Worm (Caenorhabditis elegans) whole organism, L4 larva: Measurements from ENCODE around the gene srsx-6.
A peak's percentile ranks its signal among the peaks of the same experiment; 100 is the strongest.

Experiments
- F26F4.8 ChIP-seq: fragments of 200-800 bp; sonication (Bioruptor generic); conservative IDR thresholded peaks from 2 replicates; pipeline ENCODE4 v1.3.6; 2022; ENCODE audit warnings: missing genetic modification characterization, missing compliant biosample characterization
- F44E2.7 ChIP-seq: fragments of 200-800 bp; sonication (Bioruptor generic); IDR thresholded peaks from 2 replicates; pipeline ENCODE4 v2.1.2; 2022; ENCODE audit warnings: missing genetic modification characterization, missing compliant biosample characterization
- T20F7.1 ChIP-seq: fragments of 200-800 bp; sonication (Bioruptor generic); optimal IDR thresholded peaks from 2 replicates; lab custom pipeline; 2018; ENCODE audit warnings: mild to moderate bottlenecking, missing genetic modification characterization, missing compliant biosample characterization
- Y5F2A.4 ChIP-seq: fragments of 200-800 bp; sonication (Bioruptor generic); optimal IDR thresholded peaks from 2 replicates; lab custom pipeline; 2018; ENCODE audit warnings: mild to moderate bottlenecking, missing genetic modification characterization, missing compliant biosample characterization
- Y75B8A.6 ChIP-seq: fragments of 200-800 bp; sonication (Bioruptor generic); IDR thresholded peaks from 2 replicates; pipeline ENCODE4 v1.3.6; 2022; ENCODE audit warnings: missing genetic modification reagents, missing genetic modification characterization, missing compliant biosample characterization
- ZK546.5 ChIP-seq, 2 experiments: sonication (generic microtip); optimal IDR thresholded peaks; 2 replicates each; lab custom pipeline; 2017; ENCODE audit warnings: missing biosample characterization in 2 of 2, missing genetic modification characterization in 2 of 2
- arid-1 ChIP-seq: fragments of 200-800 bp; sonication (Bioruptor generic); conservative IDR thresholded peaks from 2 replicates; pipeline ENCODE4 v1.3.6; 2022; ENCODE audit warnings: missing genetic modification reagents, missing genetic modification characterization, missing compliant biosample characterization
- attf-4 ChIP-seq: sonication (generic microtip); optimal IDR thresholded peaks from 3 replicates; lab custom pipeline; 2017; ENCODE audit warnings: missing biosample characterization, missing genetic modification characterization
- ceh-28 ChIP-seq: fragments of 150-350 bp; optimal IDR thresholded peaks from 2 replicates; lab custom pipeline; 2014; ENCODE audit warnings: missing biosample characterization, missing genetic modification reagents, missing genetic modification characterization
- ceh-32 ChIP-seq: sonication (generic microtip); optimal IDR thresholded peaks from 2 replicates; lab custom pipeline; 2016; ENCODE audit warnings: mild to moderate bottlenecking, missing genetic modification characterization, missing compliant biosample characterization; ENCODE audit not compliant: poor library complexity
- ces-1 ChIP-seq: fragments of 150-350 bp; sonication (generic microtip); optimal IDR thresholded peaks from 4 replicates; lab custom pipeline; 2014; ENCODE audit warnings: missing biosample characterization, missing genetic modification reagents, missing genetic modification characterization
- daf-12 ChIP-seq: fragments of 150-350 bp; optimal IDR thresholded peaks from 2 replicates; lab custom pipeline; 2014; ENCODE audit warnings: missing biosample characterization, missing genetic modification reagents, missing genetic modification characterization
- daf-16 ChIP-seq, 3 experiments: sonication (generic microtip); optimal IDR thresholded peaks; 2 replicates each; lab custom pipeline; 2016 to 2017; ENCODE audit warnings: missing genetic modification characterization in 3 of 3, missing genetic modification reagents in 3 of 3, mild to moderate bottlenecking in 2 of 3, missing compliant biosample characterization in 2 of 3, missing biosample characterization in 1 of 3, moderate library complexity in 1 of 3
- daf-19 ChIP-seq: fragments of 200-800 bp; sonication (Bioruptor generic); conservative IDR thresholded peaks from 2 replicates; pipeline ENCODE4 v1.3.6; 2022; ENCODE audit warnings: missing genetic modification characterization, missing compliant biosample characterization
- fos-1 ChIP-seq: fragments of 150-350 bp; optimal IDR thresholded peaks from 2 replicates; lab custom pipeline; 2014; ENCODE audit warnings: missing biosample characterization, missing genetic modification characterization
- hif-1 ChIP-seq, 2 experiments: sonication (generic microtip); optimal IDR thresholded peaks; 2 replicates each; lab custom pipeline; 2016 to 2017; ENCODE audit warnings: missing compliant biosample characterization in 2 of 2, missing genetic modification characterization in 2 of 2, missing genetic modification reagents in 2 of 2, missing genotype in 2 of 2, mild to moderate bottlenecking in 1 of 2
- hlh-30 ChIP-seq: sonication (generic microtip); optimal IDR thresholded peaks from 2 replicates; lab custom pipeline; 2017; ENCODE audit warnings: antibody characterized with exemption, mild to moderate bottlenecking, missing genetic modification characterization, missing compliant biosample characterization; ENCODE audit not compliant: insufficient read depth
- hmg-1.1 ChIP-seq: fragments of 200-800 bp; sonication (Bioruptor generic); IDR thresholded peaks from 2 replicates; pipeline ENCODE4 v1.3.6; 2022; ENCODE audit warnings: missing genetic modification reagents, missing genetic modification characterization, missing compliant biosample characterization
- lin-15B ChIP-seq: fragments of 150-350 bp; sonication (generic microtip); optimal IDR thresholded peaks from 3 replicates; lab custom pipeline; 2014; ENCODE audit warnings: missing biosample characterization, missing genetic modification characterization
- madf-9 ChIP-seq: fragments of 200-800 bp; sonication (Bioruptor generic); conservative IDR thresholded peaks from 2 replicates; pipeline ENCODE4 v1.3.6; 2022; ENCODE audit warnings: missing genetic modification reagents, missing genetic modification characterization, missing compliant biosample characterization
- mdl-1 ChIP-seq, 2 experiments: fragments of 150-350 bp in 1 of 2; sonication (generic microtip) in 1 of 2; optimal IDR thresholded peaks; 2 replicates each; lab custom pipeline; 2014 to 2017; ENCODE audit warnings: missing biosample characterization in 2 of 2, missing genetic modification characterization in 2 of 2
- mes-2 ChIP-seq: sonication (generic microtip); optimal IDR thresholded peaks from 2 replicates; lab custom pipeline; 2016; ENCODE audit warnings: missing genotype, mild to moderate bottlenecking, missing genetic modification characterization, missing compliant biosample characterization; ENCODE audit not compliant: poor library complexity, severe bottlenecking
- mxl-2 ChIP-seq: fragments of 200-800 bp; sonication (Bioruptor generic); conservative IDR thresholded peaks from 2 replicates; pipeline ENCODE4 v1.3.6; 2022; ENCODE audit warnings: missing genetic modification reagents, missing genetic modification characterization, missing compliant biosample characterization
- nhr-10 ChIP-seq: fragments of 150-350 bp; optimal IDR thresholded peaks from 2 replicates; lab custom pipeline; 2014; ENCODE audit warnings: missing biosample characterization, missing genetic modification characterization
- nhr-102 ChIP-seq: sonication (generic microtip); optimal IDR thresholded peaks from 2 replicates; lab custom pipeline; 2016; ENCODE audit warnings: mild to moderate bottlenecking, missing genetic modification characterization, moderate library complexity, missing compliant biosample characterization
- nhr-111 ChIP-seq: fragments of 200-800 bp; sonication (Bioruptor generic); optimal IDR thresholded peaks from 2 replicates; lab custom pipeline; 2018; ENCODE audit warnings: mild to moderate bottlenecking, missing genetic modification characterization, missing compliant biosample characterization
- nhr-237 ChIP-seq: sonication (generic microtip); optimal IDR thresholded peaks from 2 replicates; lab custom pipeline; 2017; ENCODE audit warnings: missing biosample characterization, missing genetic modification characterization
- nhr-28 ChIP-seq: fragments of 150-350 bp; optimal IDR thresholded peaks from 2 replicates; lab custom pipeline; 2014; ENCODE audit warnings: missing biosample characterization, missing genetic modification characterization
- nhr-6 ChIP-seq: fragments of 150-350 bp; optimal IDR thresholded peaks from 2 replicates; lab custom pipeline; 2014; ENCODE audit warnings: missing biosample characterization, missing genetic modification characterization
- nhr-76 ChIP-seq: fragments of 150-350 bp; optimal IDR thresholded peaks from 2 replicates; lab custom pipeline; 2014; ENCODE audit warnings: missing biosample characterization, missing genetic modification characterization
- pqm-1 ChIP-seq: sonication (generic microtip); optimal IDR thresholded peaks from 2 replicates; lab custom pipeline; 2017; ENCODE audit warnings: missing biosample characterization, missing genetic modification characterization
- set-16 ChIP-seq: fragments of 200-800 bp; sonication (Bioruptor generic); IDR thresholded peaks from 2 replicates; pipeline ENCODE4 v1.3.6; 2022; ENCODE audit warnings: missing genetic modification reagents, missing genetic modification characterization, missing compliant biosample characterization
- skn-1 ChIP-seq: fragments of 150-350 bp; optimal IDR thresholded peaks from 2 replicates; lab custom pipeline; 2014; ENCODE audit warnings: missing biosample characterization, missing genetic modification characterization
- tra-1 ChIP-seq: fragments of 200-800 bp; sonication (Bioruptor generic); IDR thresholded peaks from 2 replicates; pipeline ENCODE4 v1.3.6; 2022; ENCODE audit warnings: missing genetic modification reagents, missing genetic modification characterization, missing compliant biosample characterization
- unc-62 ChIP-seq, 3 experiments: fragments of 150-350 bp in 1 of 3; sonication (generic microtip); optimal IDR thresholded peaks in 2 of 3; peaks in 1 of 3; 1 replicate in 1 of 3; 2 replicates in 2 of 3; lab custom pipeline; 2014 to 2017; ENCODE audit warnings: missing biosample characterization in 3 of 3, missing genetic modification characterization in 3 of 3, missing genetic modification reagents in 3 of 3, missing genotype in 1 of 3
- vab-7 ChIP-seq: fragments of 200-800 bp; sonication (Bioruptor generic); IDR thresholded peaks from 2 replicates; pipeline ENCODE4 v1.3.6; 2022; ENCODE audit warnings: missing genetic modification reagents, missing genetic modification characterization, missing compliant biosample characterization
- zip-2 ChIP-seq: fragments of 150-350 bp; optimal IDR thresholded peaks from 2 replicates; lab custom pipeline; 2014; ENCODE audit warnings: missing biosample characterization, missing genetic modification characterization
- ztf-7 ChIP-seq: fragments of 150-350 bp; optimal IDR thresholded peaks from 2 replicates; lab custom pipeline; 2014; ENCODE audit warnings: missing biosample characterization, missing genetic modification characterization

The srsx-6 gene

DNA sequence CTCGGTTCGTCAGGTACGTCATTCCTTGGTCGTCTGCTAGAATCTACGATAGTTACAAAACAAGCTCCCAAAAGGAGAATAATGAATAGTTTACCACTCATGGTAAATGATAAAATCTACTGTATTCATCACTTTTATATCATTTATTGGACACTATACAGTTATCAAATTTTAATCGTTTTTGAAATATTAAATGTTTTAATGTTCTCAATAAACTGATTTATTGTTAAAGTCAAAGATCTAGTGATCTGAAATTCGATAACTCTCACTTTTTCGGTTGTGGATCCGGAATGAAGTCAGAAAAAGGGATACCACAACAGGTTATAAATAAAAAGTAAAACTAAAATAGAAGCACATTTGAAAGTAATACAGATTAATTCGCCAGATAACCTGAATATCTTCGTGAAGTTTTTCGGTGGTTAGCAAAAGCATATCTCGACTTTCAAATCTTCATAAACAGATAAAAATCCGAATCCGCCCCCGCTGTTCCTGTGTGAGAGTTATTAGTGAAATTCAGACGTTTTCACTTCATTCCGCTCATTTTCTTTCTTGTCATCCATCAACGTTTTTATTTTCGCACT lies 31.9 kb downstream of the srsx-6 start, which contains the start of the genes clec-217 and F26D11.2:
Gene clec-217 (minus strand): TSS at position 101 of the 581 bp plus-strand sequence.
Gene F26D11.2 (plus strand): TSS at position 531 of the 581 bp plus-strand sequence.
- TF ChIP-seq Y75B8A.6 (no peak), mdl-1 (tag; optimal IDR thresholded peaks at IDR 0.05; lab: Kevin White, UChicago) (no peak), pqm-1 (tag; lab: Kevin White, UChicago) (no peak), mes-2 (tag; lab: Kevin White, UChicago) (no peak), nhr-76 (tag; lab: Kevin White, UChicago) (no peak), Y5F2A.4 (GFP tag; lab: Kevin White, UChicago) (no peak), arid-1 (GFP tag; lab: Robert Waterston, UW) (no peak), nhr-28 (tag; lab: Kevin White, UChicago) (no peak), hif-1 (tag; optimal IDR thresholded peaks at IDR 0.05; lab: Kevin White, UChicago) (no peak), lin-15B (tag; lab: Kevin White, UChicago) (no peak), nhr-237 (tag; lab: Kevin White, UChicago) (no peak), daf-16 (GFP tag; optimal IDR thresholded peaks at IDR 0.05; lab: Kevin White, UChicago) (no peak), daf-16 (tag; optimal IDR thresholded peaks at IDR 0.05; lab: Kevin White, UChicago) (no peak), hlh-30 (tag; lab: Kevin White, UChicago) (no peak), fos-1 (tag; lab: Kevin White, UChicago) (no peak), ZK546.5 (tag; optimal IDR thresholded peaks at IDR 0.05; lab: Kevin White, UChicago) (no peak), ceh-28 (no peak), unc-62 (GFP tag; optimal IDR thresholded peaks at IDR 0.05 in 1 of 2; lab: Kevin White, UChicago) (no peak), unc-62 (tag; optimal IDR thresholded peaks at IDR 0.05; lab: Kevin White, UChicago) (no peak), zip-2 (tag; lab: Kevin White, UChicago) (no peak), F44E2.7 (GFP tag; lab: Robert Waterston, UW) (no peak), skn-1 (no peak)

DNA sequence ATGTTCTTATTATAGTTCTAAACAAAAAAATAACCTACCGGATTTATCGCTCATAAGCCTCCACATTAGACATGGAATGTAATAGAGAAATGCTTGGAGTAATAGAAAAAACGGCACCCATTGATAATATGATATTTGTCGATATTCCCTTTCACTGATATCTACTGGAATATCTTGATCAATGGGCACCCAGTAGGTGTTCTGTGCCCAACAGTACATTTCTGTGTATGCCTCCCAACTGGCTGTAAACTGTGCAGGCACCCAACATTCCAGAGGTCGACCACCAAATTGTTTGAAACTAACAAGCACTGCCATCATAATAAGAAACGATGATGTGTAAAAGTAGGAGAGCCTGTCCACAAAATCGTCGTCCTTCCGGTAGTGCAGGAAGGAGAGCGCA lies 37.5 kb downstream of the srsx-6 start:
- TF ChIP-seq unc-62 (GFP tag; optimal IDR thresholded peaks at IDR 0.05 in 1 of 2; lab: Kevin White, UChicago) (peak in 1 of 2 experiments; percentile 96), unc-62 (tag; optimal IDR thresholded peaks at IDR 0.05; lab: Kevin White, UChicago) (no peak), T20F7.1 (GFP tag; lab: Kevin White, UChicago) (no peak), daf-12 (tag; lab: Kevin White, UChicago) (no peak)

DNA sequence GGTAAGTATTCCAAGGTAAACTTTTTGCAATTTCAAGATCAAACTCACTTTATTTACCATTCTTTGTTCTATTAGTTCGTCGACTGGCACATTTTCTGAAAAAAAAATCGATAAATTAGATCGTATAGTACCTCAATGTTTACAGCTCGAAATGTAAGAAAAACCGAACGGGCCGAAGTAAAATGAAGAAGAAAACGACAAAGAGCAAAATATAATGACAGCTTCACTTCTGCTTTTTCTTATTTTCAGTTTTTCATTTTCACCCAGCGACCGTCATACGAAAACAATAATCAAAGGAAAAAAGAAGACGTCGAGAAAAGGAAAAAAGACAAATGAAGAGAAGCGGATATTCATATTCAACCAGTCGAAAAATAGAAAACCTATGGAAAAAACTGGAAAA lies 42.2 kb downstream of the srsx-6 start, which contains the start of gene che-7:
Gene che-7 (minus strand): TSS at position 101 of the 400 bp plus-strand sequence.
- TF ChIP-seq nhr-6 (tag; lab: Kevin White, UChicago) (no peak), tra-1 (GFP tag; lab: Robert Waterston, UW) (no peak), madf-9 (GFP tag; lab: Robert Waterston, UW) (no peak), nhr-10 (tag; lab: Kevin White, UChicago) (no peak), set-16 (no peak), ces-1 (GFP tag; lab: Kevin White, UChicago) (no peak), fos-1 (tag; lab: Kevin White, UChicago) (no peak), F44E2.7 (GFP tag; lab: Robert Waterston, UW) (no peak), ztf-7 (tag; lab: Kevin White, UChicago) (no peak), unc-62 (GFP tag; optimal IDR thresholded peaks at IDR 0.05 in 1 of 2; lab: Kevin White, UChicago) (no peak), unc-62 (tag; optimal IDR thresholded peaks at IDR 0.05; lab: Kevin White, UChicago) (no peak), pqm-1 (tag; lab: Kevin White, UChicago) (no peak), daf-19 (GFP tag; lab: Robert Waterston, UW) (no peak), vab-7 (GFP tag; lab: Robert Waterston, UW) (no peak), mxl-2 (GFP tag; lab: Robert Waterston, UW) (no peak), nhr-102 (no peak), F26F4.8 (GFP tag; lab: Robert Waterston, UW) (no peak), attf-4 (tag; lab: Kevin White, UChicago) (no peak), hmg-1.1 (GFP tag; lab: Robert Waterston, UW) (no peak), ceh-32 (tag; lab: Kevin White, UChicago) (no peak), nhr-111 (no peak)
